Worm (Caenorhabditis elegans): ENCODE measurements around the gene snt-2.

The snt-2 gene

ce11 chrIII:797507-797906 lies 4.0 kb upstream of the snt-2 start:
- TF ChIP-seq elt-1 (tag; optimal IDR thresholded peaks at IDR 0.05; ENCODE audit: borderline replicate concordance, insufficient read depth) = no peak
- no peak for TF ChIP-seq mls-2 (tag; optimal IDR thresholded peaks at IDR 0.05)
- no peak for TF ChIP-seq sptf-1 (tag; optimal IDR thresholded peaks at IDR 0.05)
- TF ChIP-seq nhr-12 (tag; optimal IDR thresholded peaks at IDR 0.05) = no peak
- TF ChIP-seq nhr-2 (tag; optimal IDR thresholded peaks at IDR 0.05) = no peak
- TF ChIP-seq lin-32 (GFP tag; optimal IDR thresholded peaks at IDR 0.05) = no peak
- TF ChIP-seq blmp-1 (tag; optimal IDR thresholded peaks at IDR 0.05) = no peak
- TF ChIP-seq mep-1 (tag; optimal IDR thresholded peaks at IDR 0.05) = no peak
- TF ChIP-seq ham-2 (GFP tag; optimal IDR thresholded peaks at IDR 0.05) = no peak
- no peak for TF ChIP-seq flh-1 (GFP tag; optimal IDR thresholded peaks at IDR 0.05)
- no peak for TF ChIP-seq ztf-11 (tag; optimal IDR thresholded peaks at IDR 0.05)
- no peak for TF ChIP-seq ceh-39 (tag; optimal IDR thresholded peaks at IDR 0.05)
- no peak for TF ChIP-seq drap-1 (GFP tag; optimal IDR thresholded peaks at IDR 0.05)
- no peak for TF ChIP-seq nhr-76 (tag; optimal IDR thresholded peaks at IDR 0.05)
- no peak for TF ChIP-seq sem-2 (GFP tag; optimal IDR thresholded peaks at IDR 0.05)

ce11 chrIII:794984-795596 lies 1.6 kb upstream of the snt-2 start, which contains the start of gene trpp-11:
TSS of gene trpp-11 (plus strand) at chrIII:795136.
- TF ChIP-seq blmp-1 (tag; optimal IDR thresholded peaks at IDR 0.05) (no peak), ceh-39 (tag; optimal IDR thresholded peaks at IDR 0.05) (no peak), lin-13 (tag; optimal IDR thresholded peaks at IDR 0.05) (no peak), ham-2 (GFP tag; optimal IDR thresholded peaks at IDR 0.05) (no peak), mls-2 (tag; optimal IDR thresholded peaks at IDR 0.05) (no peak), ztf-11 (tag; optimal IDR thresholded peaks at IDR 0.05) (no peak), mep-1 (tag; optimal IDR thresholded peaks at IDR 0.05) (no peak), pha-4 (tag; optimal IDR thresholded peaks at IDR 0.05) (no peak), lsy-2 (tag; optimal IDR thresholded peaks at IDR 0.05) (no peak), sptf-1 (tag; optimal IDR thresholded peaks at IDR 0.05) (no peak), nhr-28 (tag; optimal IDR thresholded peaks at IDR 0.05) (no peak), ceh-43 (GFP tag; optimal IDR thresholded peaks at IDR 0.05) (no peak), zip-8 (tag; optimal IDR thresholded peaks at IDR 0.05) (no peak), elt-1 (tag; optimal IDR thresholded peaks at IDR 0.05; ENCODE audit: borderline replicate concordance, insufficient read depth) (no peak), ces-1 (GFP tag; optimal IDR thresholded peaks at IDR 0.05) (no peak), lin-32 (GFP tag; optimal IDR thresholded peaks at IDR 0.05) (no peak), hlh-1 (tag; optimal IDR thresholded peaks at IDR 0.05) (no peak), ceh-83 (GFP tag; optimal IDR thresholded peaks at IDR 0.05) (no peak), sem-2 (GFP tag; optimal IDR thresholded peaks at IDR 0.05) (no peak)

- TF ChIP-seq ceh-39 (tag; optimal IDR thresholded peaks at IDR 0.05) (no peak), ces-1 (GFP tag; optimal IDR thresholded peaks at IDR 0.05) (no peak), cnd-1 (tag; optimal IDR thresholded peaks at IDR 0.05) (no peak), sem-2 (GFP tag; optimal IDR thresholded peaks at IDR 0.05) (no peak), nhr-28 (tag; optimal IDR thresholded peaks at IDR 0.05) (no peak), lin-13 (tag; optimal IDR thresholded peaks at IDR 0.05) (no peak), tbx-8 (GFP tag; optimal IDR thresholded peaks at IDR 0.05) (no peak), nhr-237 (tag; optimal IDR thresholded peaks at IDR 0.05) (no peak), ceh-83 (GFP tag; optimal IDR thresholded peaks at IDR 0.05) (no peak), snpc-4 (tag; optimal IDR thresholded peaks at IDR 0.05) (no peak)
Observed at ce11 chrIII:794000-794399, 467 bp upstream of the snt-2 start, which contains the start of gene rps-29. TSS of gene rps-29 (plus strand) at chrIII:794300.

ce11 chrIII:790591-790990 lies 2.9 kb downstream of the snt-2 start:
- TF ChIP-seq ceh-39 (tag; optimal IDR thresholded peaks at IDR 0.05) (no peak), nhr-2 (tag; optimal IDR thresholded peaks at IDR 0.05) (no peak), M03D4.4 (tag; optimal IDR thresholded peaks at IDR 0.05) (no peak), unc-62 (GFP tag; optimal IDR thresholded peaks at IDR 0.05) (no peak), snpc-4 (tag; optimal IDR thresholded peaks at IDR 0.05) (no peak), sem-2 (GFP tag; optimal IDR thresholded peaks at IDR 0.05) (no peak)

ce11 chrIII:789604-790003 lies 3.9 kb downstream of the snt-2 start:
- TF ChIP-seq snpc-4 (tag; optimal IDR thresholded peaks at IDR 0.05) = no peak
- no peak for TF ChIP-seq unc-39 (tag; optimal IDR thresholded peaks at IDR 0.05)
- TF ChIP-seq nhr-28 (tag; optimal IDR thresholded peaks at IDR 0.05) = no peak
- TF ChIP-seq ceh-39 (tag; optimal IDR thresholded peaks at IDR 0.05) = no peak
- no peak for TF ChIP-seq flh-1 (GFP tag; optimal IDR thresholded peaks at IDR 0.05)
- TF ChIP-seq unc-62 (GFP tag; optimal IDR thresholded peaks at IDR 0.05) = no peak
- TF ChIP-seq ces-1 (GFP tag; optimal IDR thresholded peaks at IDR 0.05) = no peak
- TF ChIP-seq drap-1 (GFP tag; optimal IDR thresholded peaks at IDR 0.05) = no peak
- TF ChIP-seq nhr-237 (tag; optimal IDR thresholded peaks at IDR 0.05) = no peak
- TF ChIP-seq unc-120 (tag; optimal IDR thresholded peaks at IDR 0.05; ENCODE audit: poor library complexity, severe bottlenecking) = no peak
- no peak for TF ChIP-seq sptf-1 (tag; optimal IDR thresholded peaks at IDR 0.05)
- no peak for TF ChIP-seq zip-8 (tag; optimal IDR thresholded peaks at IDR 0.05)
- no peak for TF ChIP-seq M03D4.4 (tag; optimal IDR thresholded peaks at IDR 0.05)
- TF ChIP-seq sem-2 (GFP tag; optimal IDR thresholded peaks at IDR 0.05) = no peak
- TF ChIP-seq lsy-2 (tag; optimal IDR thresholded peaks at IDR 0.05) = no peak
- TF ChIP-seq mls-2 (tag; optimal IDR thresholded peaks at IDR 0.05) = no peak
